Worm (Caenorhabditis elegans) whole organism, mixed stage, embryonic: ENCODE results near the gene F15B9.11.

Source experiments
- blmp-1 ChIP-seq: fragments of 150-350 bp; optimal IDR thresholded peaks from 2 replicates; lab custom pipeline; 2014; ENCODE audit warnings: missing biosample characterization, missing genetic modification characterization
- ceh-83 ChIP-seq: fragments of 200-800 bp; sonication (Bioruptor generic); optimal IDR thresholded peaks from 2 replicates; lab custom pipeline; 2018; ENCODE audit warnings: mild to moderate bottlenecking, missing genetic modification characterization, missing compliant biosample characterization
- elt-1 ChIP-seq: sonication (generic microtip); optimal IDR thresholded peaks from 2 replicates; lab custom pipeline; 2017; ENCODE audit warnings: missing genetic modification characterization, mild to moderate bottlenecking, missing compliant biosample characterization, antibody characterized with exemption, moderate library complexity, borderline replicate concordance; ENCODE audit not compliant: insufficient read depth
- elt-3 ChIP-seq: fragments of 150-350 bp; optimal IDR thresholded peaks from 2 replicates; lab custom pipeline; 2014; ENCODE audit warnings: missing biosample characterization, missing genetic modification characterization
- hlh-1 ChIP-seq: fragments of 150-350 bp; optimal IDR thresholded peaks from 2 replicates; lab custom pipeline; 2014; ENCODE audit warnings: missing biosample characterization, missing genetic modification reagents, missing genetic modification characterization
- lin-13 ChIP-seq: fragments of 150-350 bp; optimal IDR thresholded peaks from 2 replicates; lab custom pipeline; 2014; ENCODE audit warnings: missing biosample characterization, missing genetic modification characterization
- lin-32 ChIP-seq: fragments of 200-800 bp; sonication (Bioruptor generic); optimal IDR thresholded peaks from 2 replicates; lab custom pipeline; 2018; ENCODE audit warnings: mild to moderate bottlenecking, missing genetic modification characterization, missing compliant biosample characterization
- mep-1 ChIP-seq: fragments of 150-350 bp; optimal IDR thresholded peaks from 2 replicates; lab custom pipeline; 2017; ENCODE audit warnings: missing biosample characterization, missing genetic modification reagents, missing genetic modification characterization, inconsistent platforms
- nhr-237 ChIP-seq: fragments of 150-350 bp; optimal IDR thresholded peaks from 2 replicates; lab custom pipeline; 2014; ENCODE audit warnings: missing biosample characterization, missing genetic modification characterization
- nhr-28 ChIP-seq: fragments of 150-350 bp; optimal IDR thresholded peaks from 2 replicates; lab custom pipeline; 2014; ENCODE audit warnings: missing biosample characterization, missing genetic modification characterization
- snpc-4 ChIP-seq: fragments of 150-350 bp; optimal IDR thresholded peaks from 2 replicates; lab custom pipeline; 2014; ENCODE audit warnings: missing biosample characterization, missing genetic modification characterization
- unc-39 ChIP-seq: fragments of 150-350 bp; optimal IDR thresholded peaks from 2 replicates; lab custom pipeline; 2014; ENCODE audit warnings: missing biosample characterization, missing genetic modification characterization
- unc-62 ChIP-seq: fragments of 150-350 bp; optimal IDR thresholded peaks from 2 replicates; lab custom pipeline; 2014; ENCODE audit warnings: missing biosample characterization, missing genetic modification reagents, missing genetic modification characterization

DNA sequence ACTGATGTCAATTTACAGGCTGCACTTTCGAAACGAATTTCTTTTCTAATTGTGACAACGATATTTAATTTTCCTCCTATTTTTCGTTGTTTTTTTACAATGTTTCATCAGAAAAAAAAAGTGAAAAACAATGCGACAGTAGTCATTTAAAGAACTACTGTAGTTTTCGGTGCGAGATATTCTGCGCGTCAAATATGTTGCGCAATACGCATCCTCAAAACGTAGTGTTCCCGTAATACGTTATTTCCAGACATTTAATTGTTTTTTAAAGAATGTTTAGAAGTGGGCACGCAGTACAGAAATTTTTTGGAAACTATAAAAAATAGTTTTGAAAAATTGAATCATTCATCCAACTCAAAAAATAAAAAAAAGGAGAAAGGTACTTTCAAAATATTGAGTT is 18.6 kb downstream of the F15B9.11 start:
- no peak for TF ChIP-seq lin-13 (tag; lab: Kevin White, UChicago)
- no peak for TF ChIP-seq snpc-4 (tag; lab: Kevin White, UChicago)
- TF ChIP-seq unc-62 = no peak
- TF ChIP-seq elt-3 (tag; lab: Kevin White, UChicago) = no peak
- TF ChIP-seq unc-39 (tag; lab: Kevin White, UChicago) = no peak
- TF ChIP-seq hlh-1 (tag; lab: Kevin White, UChicago) = no peak
- TF ChIP-seq nhr-28 (tag; lab: Kevin White, UChicago) = no peak
- TF ChIP-seq mep-1 (tag; lab: Kevin White, UChicago) = no peak
- TF ChIP-seq ceh-83 (GFP tag; lab: Kevin White, UChicago) = no peak
- no peak for TF ChIP-seq lin-32 (GFP tag; lab: Kevin White, UChicago)
- no peak for TF ChIP-seq elt-1
- TF ChIP-seq nhr-237 (tag; lab: Kevin White, UChicago) = no peak
- TF ChIP-seq blmp-1 (tag; lab: Kevin White, UChicago) = no peak
